Worm (Caenorhabditis elegans) whole organism, late embryonic: ENCODE data around the gene C01G10.10.
"Not testable (repeated sequence)": the region's sequence is repeated elsewhere in the genome, so short reads cannot be mapped to it uniquely, and the experiment has no call there.

Experiments used
- ama-1 ChIP-seq: fragments of 150-350 bp; optimal IDR thresholded peaks from 2 replicates; lab custom pipeline; 2014
- ceh-19 ChIP-seq: fragments of 200-800 bp; sonication (Bioruptor generic); optimal IDR thresholded peaks from 2 replicates; lab custom pipeline; 2018; ENCODE audit warnings: mild to moderate bottlenecking, missing genetic modification characterization, missing compliant biosample characterization
- ceh-45 ChIP-seq: fragments of 200-800 bp; sonication (Bioruptor generic); IDR thresholded peaks from 2 replicates; pipeline ENCODE4 v1.3.6; 2022; ENCODE audit warnings: missing genetic modification reagents, missing genetic modification characterization, missing compliant biosample characterization
- che-1 ChIP-seq: sonication (generic microtip); optimal IDR thresholded peaks from 2 replicates; lab custom pipeline; 2016; ENCODE audit warnings: mild to moderate bottlenecking, missing genetic modification characterization, missing compliant biosample characterization
- dmd-4 ChIP-seq: sonication (generic microtip); optimal IDR thresholded peaks from 2 replicates; lab custom pipeline; 2016; ENCODE audit warnings: borderline replicate concordance, missing genetic modification characterization, missing compliant biosample characterization
- elt-4 ChIP-seq: sonication (generic microtip); optimal IDR thresholded peaks from 2 replicates; lab custom pipeline; 2016; ENCODE audit warnings: missing genetic modification characterization, missing compliant biosample characterization
- eyg-1 ChIP-seq: sonication (generic microtip); optimal IDR thresholded peaks from 2 replicates; lab custom pipeline; 2016; ENCODE audit warnings: missing genotype, missing genetic modification characterization, missing compliant biosample characterization
- gmeb-2 ChIP-seq: sonication (generic microtip); optimal IDR thresholded peaks from 2 replicates; lab custom pipeline; 2016; ENCODE audit warnings: missing genetic modification characterization, inconsistent platforms, missing compliant biosample characterization
- nfya-1 ChIP-seq: sonication (generic microtip); optimal IDR thresholded peaks from 2 replicates; lab custom pipeline; 2017; ENCODE audit warnings: missing genetic modification characterization, mild to moderate bottlenecking, missing compliant biosample characterization, antibody characterized with exemption, moderate library complexity
- pha-4 ChIP-seq: fragments of 150-350 bp; optimal IDR thresholded peaks from 2 replicates; lab custom pipeline; 2018; ENCODE audit warnings: missing biosample characterization, missing genetic modification reagents, missing genetic modification characterization
- unc-55 ChIP-seq: sonication (generic microtip); optimal IDR thresholded peaks from 2 replicates; lab custom pipeline; 2017; ENCODE audit warnings: missing biosample characterization, missing genetic modification reagents, missing genetic modification characterization
- ztf-16 ChIP-seq: sonication (generic microtip); optimal IDR thresholded peaks from 2 replicates; lab custom pipeline; 2017; ENCODE audit warnings: missing genetic modification characterization, missing compliant biosample characterization

DNA sequence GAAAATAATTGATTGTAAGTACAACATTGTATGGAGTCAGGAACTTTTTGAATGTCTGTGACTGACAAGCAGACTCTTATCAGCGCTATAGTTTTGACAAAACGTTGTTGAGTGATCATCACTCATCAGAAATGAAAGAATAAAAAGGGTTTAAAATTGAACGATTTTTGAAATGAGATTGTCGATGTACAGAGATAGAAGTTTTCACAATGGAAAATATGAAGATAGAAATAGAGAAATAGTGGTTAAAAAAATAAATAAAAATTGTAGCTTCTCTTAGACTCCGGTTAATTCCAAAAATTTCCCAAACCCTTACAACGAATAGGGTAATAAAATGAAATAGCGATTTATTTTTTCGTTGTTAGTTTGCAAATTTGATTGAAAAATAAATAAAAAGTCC, 42.9 kb upstream of the C01G10.10 start, which contains the start of gene ugt-30:
- not testable (repeated sequence) for TF ChIP-seq che-1; ama-1 (lab: Kevin White, UChicago); nfya-1 (tag; lab: Kevin White, UChicago); eyg-1 (tag; lab: Kevin White, UChicago); unc-55 (GFP tag; lab: Kevin White, UChicago); ceh-19; gmeb-2 (tag; lab: Kevin White, UChicago); elt-4 (tag; lab: Kevin White, UChicago); ceh-45 (GFP tag; lab: Robert Waterston, UW); dmd-4 (tag; lab: Kevin White, UChicago); pha-4 (tag; lab: Kevin White, UChicago); ztf-16 (tag; lab: Kevin White, UChicago)
